Worm (Caenorhabditis elegans): ENCODE measurements around the gene gpb-1.
A peak's percentile ranks its signal among the peaks of the same experiment; 100 is the strongest.

The gpb-1 gene

DNA sequence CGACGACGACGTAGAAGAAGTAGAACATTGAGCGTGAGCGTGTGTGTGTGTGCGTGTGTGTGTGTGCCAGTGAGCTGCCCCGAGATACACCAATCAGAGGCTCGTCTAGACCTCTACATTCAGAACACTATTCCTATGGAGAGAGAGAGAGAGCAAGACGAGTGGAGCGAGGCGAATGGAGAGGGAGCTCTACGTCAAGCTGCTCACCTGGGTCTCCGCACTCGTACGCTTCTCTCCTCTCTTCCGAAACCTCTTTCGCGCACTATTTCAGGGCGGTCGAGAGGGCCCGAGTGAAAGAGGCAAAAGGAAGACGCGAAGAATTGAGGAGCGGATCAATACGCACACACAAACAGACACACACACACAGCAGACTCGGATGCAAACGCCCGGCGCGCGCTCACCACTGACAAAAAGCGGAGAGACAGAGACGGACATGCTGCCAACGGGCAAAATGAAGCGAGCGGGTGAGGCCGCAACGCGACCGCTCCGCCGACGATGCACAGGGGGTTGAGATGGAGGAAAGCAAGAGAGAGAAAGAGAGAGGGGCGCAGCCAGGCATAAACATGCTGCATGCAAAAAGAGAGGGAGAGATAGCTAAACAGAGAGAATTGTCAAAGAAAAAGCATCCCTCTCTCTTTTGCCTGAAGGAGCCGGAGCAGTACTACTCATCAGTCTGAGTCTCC lies 1.2 kb upstream of the gpb-1 start (continued):
- TF ChIP-seq elt-2 (tag; optimal IDR thresholded peaks at IDR 0.05) (peak; percentile 53), nhr-20 (tag; optimal IDR thresholded peaks at IDR 0.05) (peak; percentile 82)

DNA sequence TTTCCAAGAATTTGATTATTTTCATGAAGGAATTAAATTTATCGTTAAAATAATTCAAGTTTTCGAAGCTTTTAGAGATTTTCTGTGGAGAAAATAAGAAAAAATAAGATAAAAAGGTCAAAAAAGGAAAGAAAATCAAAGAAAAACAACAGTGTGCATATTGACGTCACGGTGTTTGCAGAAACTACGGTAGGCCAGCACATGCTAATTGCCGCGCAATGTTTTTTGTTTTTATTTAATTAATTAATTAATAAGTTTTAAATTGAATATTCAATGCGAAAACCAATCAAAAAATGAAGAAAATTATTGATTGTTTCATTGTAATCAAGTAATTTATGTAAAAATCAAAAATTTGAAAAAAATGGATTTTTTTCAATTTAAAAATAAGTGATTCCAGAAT lies 522 bp downstream of the gpb-1 start:
- TF ChIP-seq F16B12.6 (tag; optimal IDR thresholded peaks at IDR 0.05): peak; percentile 77
- TF ChIP-seq mep-1 (tag; optimal IDR thresholded peaks at IDR 0.05): peak; percentile 29
- peak; percentile 85 to 94 for TF ChIP-seq lsy-2 (tag; optimal IDR thresholded peaks at IDR 0.05)
- TF ChIP-seq fkh-10 (GFP tag; optimal IDR thresholded peaks at IDR 0.05): no peak
- TF ChIP-seq unc-30 (tag; optimal IDR thresholded peaks at IDR 0.05): no peak
- TF ChIP-seq hpl-2 (GFP tag; optimal IDR thresholded peaks at IDR 0.05): no peak

ce11 chrII:11746782-11747288 lies 1.6 kb downstream of the gpb-1 start:
- TF ChIP-seq lin-13 (GFP tag; optimal IDR thresholded peaks at IDR 0.05): peak; percentile 64
- peak; percentile 93 for TF ChIP-seq lin-14 (GFP tag; optimal IDR thresholded peaks at IDR 0.05)
- no peak for TF ChIP-seq ceh-88 (GFP tag; IDR thresholded peaks at IDR 0.05)
- no peak for TF ChIP-seq fkh-4 (tag; optimal IDR thresholded peaks at IDR 0.05; ENCODE audit: borderline replicate concordance)
- TF ChIP-seq lir-3 (tag; optimal IDR thresholded peaks at IDR 0.05; ENCODE audit: poor library complexity): peak; percentile 55
- no peak for TF ChIP-seq grh-1 (GFP tag; IDR thresholded peaks at IDR 0.05)
- TF ChIP-seq efl-1 (optimal IDR thresholded peaks at IDR 0.05): peak; percentile 30 to 52
- TF ChIP-seq efl-1 (GFP tag; optimal IDR thresholded peaks at IDR 0.05 in 1 of 2): peak in 1 of 2 experiments; percentile 64
- no peak for TF ChIP-seq ets-5 (GFP tag; IDR thresholded peaks at IDR 0.05)
- peak in 1 of 2 experiments; percentile 70 for TF ChIP-seq ztf-11 (tag; optimal IDR thresholded peaks at IDR 0.05)
- TF ChIP-seq hlh-17 (GFP tag; optimal IDR thresholded peaks at IDR 0.05; ENCODE audit: borderline replicate concordance): no peak
- TF ChIP-seq ces-1 (GFP tag; optimal IDR thresholded peaks at IDR 0.05): no peak
- TF ChIP-seq alr-1 (tag; optimal IDR thresholded peaks at IDR 0.05; ENCODE audit: borderline replicate concordance): no peak
- no peak for TF ChIP-seq ceh-63 (GFP tag; optimal IDR thresholded peaks at IDR 0.05)
- no peak for TF ChIP-seq blmp-1 (tag; optimal IDR thresholded peaks at IDR 0.05)
- no peak for TF ChIP-seq lin-15B (tag; optimal IDR thresholded peaks at IDR 0.05)
- TF ChIP-seq ama-1 (optimal IDR thresholded peaks at IDR 0.05): no peak
- TF ChIP-seq fkh-8 (tag; optimal IDR thresholded peaks at IDR 0.05): peak; percentile 92
- no peak for TF ChIP-seq egl-27 (tag; optimal IDR thresholded peaks at IDR 0.05)
- peak; percentile 43 for TF ChIP-seq jun-1 (tag; optimal IDR thresholded peaks at IDR 0.05)
- TF ChIP-seq tbx-2 (tag; optimal IDR thresholded peaks at IDR 0.05): peak; percentile 80
- no peak for TF ChIP-seq rnt-1 (tag; optimal IDR thresholded peaks at IDR 0.05)
- no peak for TF ChIP-seq C34B4.2 (tag; optimal IDR thresholded peaks at IDR 0.05)
- TF ChIP-seq zag-1 (tag; optimal IDR thresholded peaks at IDR 0.05): no peak
- TF ChIP-seq elt-2 (tag; optimal IDR thresholded peaks at IDR 0.05): no peak
- TF ChIP-seq fkh-10 (GFP tag; optimal IDR thresholded peaks at IDR 0.05): peak; percentile 71
- peak; percentile 72 for TF ChIP-seq swsn-7 (tag; optimal IDR thresholded peaks at IDR 0.05)
- TF ChIP-seq lin-35 (GFP tag; optimal IDR thresholded peaks at IDR 0.05): peak in 1 of 2 experiments; percentile 41
- peak; percentile 0 for TF ChIP-seq F16B12.6 (tag; optimal IDR thresholded peaks at IDR 0.05)
- peak; percentile 42 for TF ChIP-seq xbp-1 (tag; optimal IDR thresholded peaks at IDR 0.05)
- peak; percentile 1 to 57 for TF ChIP-seq lsy-2 (tag; optimal IDR thresholded peaks at IDR 0.05)
- peak; percentile 71 for TF ChIP-seq dsc-1 (tag; optimal IDR thresholded peaks at IDR 0.05)
- peak; percentile 48 for TF ChIP-seq sox-4 (tag; optimal IDR thresholded peaks at IDR 0.05)
- TF ChIP-seq ceh-8 (GFP tag; optimal IDR thresholded peaks at IDR 0.05): peak; percentile 89
- TF ChIP-seq mdl-1 (tag; optimal IDR thresholded peaks at IDR 0.05): no peak
- TF ChIP-seq nhr-76 (tag; optimal IDR thresholded peaks at IDR 0.05): no peak
- TF ChIP-seq zip-4 (GFP tag; optimal IDR thresholded peaks at IDR 0.05): peak; percentile 34
- peak; percentile 30 for TF ChIP-seq C16A3.4 (tag; optimal IDR thresholded peaks at IDR 0.05)
- no peak for TF ChIP-seq sup-37 (GFP tag; optimal IDR thresholded peaks at IDR 0.05)
- TF ChIP-seq vab-15 (tag; optimal IDR thresholded peaks at IDR 0.05): no peak
- TF ChIP-seq lin-39 (tag; optimal IDR thresholded peaks at IDR 0.05): no peak
- TF ChIP-seq aly-2 (tag; optimal IDR thresholded peaks at IDR 0.05): no peak
- peak; percentile 77 for TF ChIP-seq nhr-47 (tag; optimal IDR thresholded peaks at IDR 0.05)

All from whole organism, L1 larva.